Worm (Caenorhabditis elegans) whole organism, L4 larva: ENCODE measurements around the gene irld-8.

Experiments
- F44E2.7 ChIP-seq: fragments of 200-800 bp; sonication (Bioruptor generic); IDR thresholded peaks from 2 replicates; pipeline ENCODE4 v2.1.2; 2022; ENCODE audit warnings: missing genetic modification characterization, missing compliant biosample characterization
- dpl-1 ChIP-seq: fragments of 150-350 bp; optimal IDR thresholded peaks from 2 replicates; lab custom pipeline; 2014; ENCODE audit warnings: missing biosample characterization, missing genetic modification reagents, missing genetic modification characterization
- fos-1 ChIP-seq: fragments of 150-350 bp; optimal IDR thresholded peaks from 2 replicates; lab custom pipeline; 2014; ENCODE audit warnings: missing biosample characterization, missing genetic modification characterization
- hlh-30 ChIP-seq: sonication (generic microtip); optimal IDR thresholded peaks from 2 replicates; lab custom pipeline; 2017; ENCODE audit warnings: antibody characterized with exemption, mild to moderate bottlenecking, missing genetic modification characterization, missing compliant biosample characterization; ENCODE audit not compliant: insufficient read depth
- nhr-10 ChIP-seq: fragments of 150-350 bp; optimal IDR thresholded peaks from 2 replicates; lab custom pipeline; 2014; ENCODE audit warnings: missing biosample characterization, missing genetic modification characterization
- nhr-237 ChIP-seq: sonication (generic microtip); optimal IDR thresholded peaks from 2 replicates; lab custom pipeline; 2017; ENCODE audit warnings: missing biosample characterization, missing genetic modification characterization
- nhr-6 ChIP-seq: fragments of 150-350 bp; optimal IDR thresholded peaks from 2 replicates; lab custom pipeline; 2014; ENCODE audit warnings: missing biosample characterization, missing genetic modification characterization
- snpc-4 ChIP-seq: fragments of 150-350 bp; optimal IDR thresholded peaks from 2 replicates; lab custom pipeline; 2014; ENCODE audit warnings: missing biosample characterization, missing genetic modification characterization

DNA sequence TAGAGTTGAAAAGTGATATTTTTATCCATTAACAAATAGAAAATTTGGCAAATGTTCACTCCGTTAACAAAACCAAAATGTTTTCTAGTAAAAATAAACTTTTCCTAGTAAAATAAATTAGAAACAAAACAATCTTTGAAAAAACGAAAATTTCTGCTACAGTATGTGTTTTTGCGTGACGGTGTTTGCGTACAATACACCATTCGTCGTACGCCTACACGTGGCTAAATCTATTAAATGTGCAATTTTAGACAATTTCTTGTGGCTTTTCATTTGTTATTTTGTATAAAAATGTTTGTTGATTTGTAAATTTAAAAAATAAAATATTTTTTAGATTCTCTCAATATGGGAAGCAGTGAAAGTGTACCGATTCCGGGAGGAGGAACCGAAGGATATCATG, 2.4 kb upstream of the irld-8 start, which contains the start of gene Y42H9AR.1:
- TF ChIP-seq nhr-237 (tag; lab: Kevin White, UChicago) (no peak), nhr-10 (tag; lab: Kevin White, UChicago) (no peak), fos-1 (tag; lab: Kevin White, UChicago) (no peak), dpl-1 (peak; percentile 52), nhr-6 (tag; lab: Kevin White, UChicago) (no peak), hlh-30 (tag; lab: Kevin White, UChicago) (peak; percentile 64), F44E2.7 (GFP tag; lab: Robert Waterston, UW) (no peak), snpc-4 (tag; lab: Kevin White, UChicago) (no peak)
